Worm (Caenorhabditis elegans) whole organism, dauer: ENCODE results near the gene frm-5.2.
"Not testable (repeated sequence)": the region's sequence is repeated elsewhere in the genome, so short reads cannot be mapped to it uniquely, and the experiment has no call there.

Source experiments
- unc-62 ChIP-seq: sonication (generic microtip); optimal IDR thresholded peaks from 2 replicates; lab custom pipeline; 2017; ENCODE audit warnings: missing biosample characterization, missing genetic modification reagents, missing genetic modification characterization

The frm-5.2 gene

ce11 chrIV:341-740 is at the start of gene frm-5.2:
frm-5.2 (plus strand) TSS chrIV:641.
- TF ChIP-seq unc-62 (GFP tag; lab: Kevin White, UChicago), result not testable (repeated sequence)

ce11 chrIV:48780-49179 is 48.3 kb downstream of the frm-5.2 start, which contains the start of gene frm-5.1:
frm-5.1 (minus strand) TSS chrIV:48880.
- no peak for TF ChIP-seq unc-62 (GFP tag; lab: Kevin White, UChicago)

- no peak for TF ChIP-seq unc-62 (GFP tag; lab: Kevin White, UChicago)
Observed at ce11 chrIV:51219-51618, 50.8 kb downstream of the frm-5.2 start.

- no peak for TF ChIP-seq unc-62 (GFP tag; lab: Kevin White, UChicago)
Observed at ce11 chrIV:53539-53938, 53.1 kb downstream of the frm-5.2 start, which contains the start of gene T05C7.4. T05C7.4 (minus strand) TSS chrIV:53639.

- no peak for TF ChIP-seq unc-62 (GFP tag; lab: Kevin White, UChicago)
Observed at ce11 chrIV:58818-59217, 58.4 kb downstream of the frm-5.2 start, which contains the start of gene T05C7.5. T05C7.5 (minus strand) TSS chrIV:58918.

ce11 chrIV:61448-61847 is 61.0 kb downstream of the frm-5.2 start, which contains the start of gene T05C7.7:
T05C7.7 (plus strand) TSS chrIV:61748.
- TF ChIP-seq unc-62 (GFP tag; lab: Kevin White, UChicago), result not testable (repeated sequence)
